Worm (Caenorhabditis elegans) whole organism, L3 larva: ENCODE data around the gene mif-4.

Experiments used
- pqm-1 ChIP-seq: fragments of 150-350 bp; optimal IDR thresholded peaks from 2 replicates; lab custom pipeline; 2017; ENCODE audit warnings: missing biosample characterization, missing genetic modification characterization, inconsistent platforms
- skn-1 ChIP-seq: fragments of 150-350 bp; optimal IDR thresholded peaks from 2 replicates; lab custom pipeline; 2014; ENCODE audit warnings: missing biosample characterization, missing genetic modification characterization
- tbx-2 ChIP-seq: sonication (generic microtip); optimal IDR thresholded peaks from 2 replicates; lab custom pipeline; 2016; ENCODE audit warnings: mild to moderate bottlenecking, missing genetic modification characterization, missing compliant biosample characterization
- ztf-4 ChIP-seq: fragments of 150-350 bp; optimal IDR thresholded peaks from 2 replicates; lab custom pipeline; 2014; ENCODE audit warnings: missing biosample characterization, missing genetic modification characterization

ce11 chrIV:6328198-6328597 lies 7.6 kb downstream of the mif-4 start:
- TF ChIP-seq skn-1 = no peak
- no peak for TF ChIP-seq tbx-2
- no peak for TF ChIP-seq pqm-1 (tag; lab: Kevin White, UChicago)
- no peak for TF ChIP-seq ztf-4
